Worm (Caenorhabditis elegans): ENCODE measurements around the gene cpg-19.

ce11 chrX:16669106-16669505 lies 47.5 kb downstream of the cpg-19 start:
- no peak for TF ChIP-seq madf-3 (GFP tag; IDR thresholded peaks at IDR 0.05)
- no peak for TF ChIP-seq ceh-58 (GFP tag; IDR thresholded peaks at IDR 0.05)
- TF ChIP-seq unc-62 (GFP tag; optimal IDR thresholded peaks at IDR 0.05): no peak
- TF ChIP-seq sea-2 (GFP tag; IDR thresholded peaks at IDR 0.05): no peak
